Fruit fly (Drosophila melanogaster): ENCODE data around the gene Atg13.

The Atg13 gene

DNA sequence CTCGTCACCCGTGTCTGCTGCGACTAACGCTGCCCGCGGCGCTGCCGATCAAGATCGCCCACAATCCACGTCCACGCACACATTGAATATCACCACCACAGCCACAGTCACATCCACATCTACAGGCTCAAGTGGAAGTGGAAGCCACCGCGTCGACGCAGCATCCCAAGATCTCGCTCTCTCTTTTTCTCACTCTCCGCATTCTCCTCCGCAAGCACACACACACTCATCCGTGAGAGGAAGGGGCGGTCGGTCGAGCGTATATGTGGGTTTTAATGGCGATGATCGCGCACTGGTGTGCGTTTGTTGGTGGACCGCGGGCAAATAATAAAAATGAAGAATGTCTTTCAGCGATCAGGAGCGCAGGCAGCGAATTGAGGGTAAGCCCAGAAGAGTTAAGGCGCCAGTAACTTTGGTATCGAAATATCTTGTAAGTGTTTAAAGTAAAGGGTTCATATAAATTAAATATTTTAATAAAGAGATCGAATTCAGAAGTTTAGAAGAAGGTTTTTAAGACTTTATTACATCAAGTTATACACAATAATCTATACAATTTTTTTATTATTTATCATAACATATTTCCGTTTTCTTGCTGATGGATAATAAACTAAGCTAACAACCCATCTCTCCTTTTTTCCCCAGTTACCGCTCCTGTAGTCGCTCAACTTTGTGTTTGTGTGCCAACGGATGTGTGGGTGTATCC is 15.7 kb upstream of the Atg13 start, which contains the start of gene Poxm:
TSS of gene Poxm (minus strand) at position 25 of the 703 bp plus-strand sequence.
- TF ChIP-seq CG34367 (tag; optimal IDR thresholded peaks at IDR 0.05) (peak; percentile 90), CG12605 (GFP tag; IDR thresholded peaks at IDR 0.05) (peak; percentile 74), CG8301 (tag; optimal IDR thresholded peaks at IDR 0.05) (peak; percentile 96), EcR (GFP tag; optimal IDR thresholded peaks at IDR 0.05) (no peak), CG32121 (GFP tag; IDR thresholded peaks at IDR 0.05) (peak; percentile 93), CG10348 (GFP tag; IDR thresholded peaks at IDR 0.05) (peak; percentile 90), fd96Ca (GFP tag; IDR thresholded peaks at IDR 0.05) (peak; percentile 91), Pif1A (GFP tag; optimal IDR thresholded peaks at IDR 0.05) (peak; percentile 89), CG13204 (GFP tag; optimal IDR thresholded peaks at IDR 0.05) (peak; percentile 74), Snoo (tag; optimal IDR thresholded peaks at IDR 0.05) (peak; percentile 95), CG17806 (tag; optimal IDR thresholded peaks at IDR 0.05) (peak; percentile 94), CG14655 (GFP tag; optimal IDR thresholded peaks at IDR 0.05) (peak; percentile 99), CG8159 (tag; optimal IDR thresholded peaks at IDR 0.05) (peak; percentile 98), D1 (tag; optimal IDR thresholded peaks at IDR 0.05) (peak; percentile 93), Ets98B (GFP tag; IDR thresholded peaks at IDR 0.05) (peak; percentile 86), rn (GFP tag; IDR thresholded peaks at IDR 0.05) (peak; percentile 87), CG9948 (tag; optimal IDR thresholded peaks at IDR 0.05) (peak; percentile 95), CG15710 (tag; optimal IDR thresholded peaks at IDR 0.05) (peak; percentile 97), Pif1B (GFP tag; optimal IDR thresholded peaks at IDR 0.05) (peak; percentile 91), gl (tag; optimal IDR thresholded peaks at IDR 0.05) (peak; percentile 76), CG4496 (GFP tag; IDR thresholded peaks at IDR 0.05) (peak; percentile 90)

DNA sequence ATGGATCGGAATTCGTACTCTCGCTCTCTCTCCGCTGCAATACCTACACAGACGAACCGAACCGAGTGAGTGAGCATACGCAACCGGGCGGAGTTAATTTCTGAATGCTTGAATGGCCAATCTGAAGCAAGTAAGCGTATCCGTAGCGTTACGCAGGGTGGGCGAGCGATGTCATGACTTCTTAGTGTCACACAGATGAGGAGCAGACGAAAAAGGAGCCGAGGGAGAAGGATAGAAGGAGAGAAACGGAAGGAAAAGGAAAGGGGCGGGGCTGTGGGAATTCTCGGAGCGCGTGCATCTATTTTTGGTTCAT is 15.2 kb upstream of the Atg13 start:
- TF ChIP-seq CG10348 (GFP tag; IDR thresholded peaks at IDR 0.05) = no peak
- TF ChIP-seq CG17806 (tag; optimal IDR thresholded peaks at IDR 0.05) = no peak
- TF ChIP-seq CG4496 (GFP tag; IDR thresholded peaks at IDR 0.05) = no peak
- TF ChIP-seq Snoo (tag; optimal IDR thresholded peaks at IDR 0.05) = no peak
- no peak for TF ChIP-seq CG14655 (GFP tag; optimal IDR thresholded peaks at IDR 0.05)
- TF ChIP-seq Pif1B (GFP tag; optimal IDR thresholded peaks at IDR 0.05) = no peak
- TF ChIP-seq gl (tag; optimal IDR thresholded peaks at IDR 0.05) = no peak
- no peak for TF ChIP-seq rn (GFP tag; IDR thresholded peaks at IDR 0.05)
- TF ChIP-seq CG8301 (tag; optimal IDR thresholded peaks at IDR 0.05) = no peak
- TF ChIP-seq CG12605 (GFP tag; IDR thresholded peaks at IDR 0.05) = no peak
- no peak for TF ChIP-seq CG9948 (tag; optimal IDR thresholded peaks at IDR 0.05)
- TF ChIP-seq CG32121 (GFP tag; IDR thresholded peaks at IDR 0.05) = no peak
- no peak for TF ChIP-seq CG8159 (tag; optimal IDR thresholded peaks at IDR 0.05)

DNA sequence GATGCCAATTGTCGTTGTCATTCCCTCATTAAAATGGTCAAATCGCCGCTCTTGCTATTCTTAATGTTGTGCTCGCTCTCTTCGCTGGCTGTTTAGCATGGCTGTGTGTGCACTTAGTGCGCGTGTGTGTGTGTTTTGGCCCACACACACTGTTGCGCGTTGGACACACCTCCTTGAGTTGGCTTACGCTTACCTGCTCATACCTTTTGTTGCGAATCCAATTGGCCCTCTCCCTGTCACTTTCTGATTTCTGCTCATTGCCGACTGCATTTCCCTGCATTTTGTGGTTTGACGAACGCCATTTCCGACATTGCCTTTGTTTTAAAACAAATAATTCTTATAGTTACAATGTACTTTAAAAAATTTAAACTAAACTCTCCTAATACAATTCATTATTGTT is 14.6 kb upstream of the Atg13 start:
- TF ChIP-seq CG12605 (GFP tag; IDR thresholded peaks at IDR 0.05) (no peak), CG9948 (tag; optimal IDR thresholded peaks at IDR 0.05) (no peak), rn (GFP tag; IDR thresholded peaks at IDR 0.05) (no peak), D1 (tag; optimal IDR thresholded peaks at IDR 0.05) (no peak), fd96Ca (GFP tag; IDR thresholded peaks at IDR 0.05) (0 out of 3 replicates have a peak, but pooled peaks have one; percentile 28)

DNA sequence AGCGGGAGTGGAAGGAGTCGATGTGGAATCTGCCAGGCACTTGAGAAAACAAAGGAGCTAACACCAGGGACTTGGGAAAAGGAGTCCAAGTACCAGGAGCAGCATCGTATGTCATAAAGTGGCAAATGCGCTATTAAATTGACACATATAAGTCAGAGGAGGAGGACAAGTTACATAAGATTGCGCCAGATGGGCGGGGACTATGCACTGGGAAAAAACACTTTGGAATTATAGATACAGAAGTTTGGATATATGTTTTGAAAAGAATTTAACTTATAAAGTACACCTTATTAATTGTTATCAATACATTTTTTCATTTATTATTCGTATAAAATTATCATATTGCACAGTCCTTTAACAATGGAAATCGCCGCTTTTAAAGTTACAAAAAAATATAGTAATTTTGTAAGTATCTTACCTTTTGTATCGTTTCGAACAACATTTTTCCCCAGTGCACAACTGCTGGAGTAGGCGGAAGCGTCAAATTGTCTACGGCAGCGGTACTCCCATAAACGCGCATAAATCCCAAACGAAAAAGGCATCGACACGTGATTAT is 13.5 kb upstream of the Atg13 start:
- TF ChIP-seq EcR (GFP tag; optimal IDR thresholded peaks at IDR 0.05) (no peak), Pif1A (GFP tag; optimal IDR thresholded peaks at IDR 0.05) (no peak), CG34367 (tag; optimal IDR thresholded peaks at IDR 0.05) (no peak), CG13204 (GFP tag; optimal IDR thresholded peaks at IDR 0.05) (no peak), CG8301 (tag; optimal IDR thresholded peaks at IDR 0.05) (no peak), CG15710 (tag; optimal IDR thresholded peaks at IDR 0.05) (no peak), CG9948 (tag; optimal IDR thresholded peaks at IDR 0.05) (no peak), rn (GFP tag; IDR thresholded peaks at IDR 0.05) (no peak), CG32121 (GFP tag; IDR thresholded peaks at IDR 0.05) (no peak), CG14655 (GFP tag; optimal IDR thresholded peaks at IDR 0.05) (no peak), fd96Ca (GFP tag; IDR thresholded peaks at IDR 0.05) (no peak), CG4496 (GFP tag; IDR thresholded peaks at IDR 0.05) (no peak), D1 (tag; optimal IDR thresholded peaks at IDR 0.05) (no peak), Ets98B (GFP tag; IDR thresholded peaks at IDR 0.05) (no peak), CG17806 (tag; optimal IDR thresholded peaks at IDR 0.05) (no peak), CG10348 (GFP tag; IDR thresholded peaks at IDR 0.05) (no peak)

DNA sequence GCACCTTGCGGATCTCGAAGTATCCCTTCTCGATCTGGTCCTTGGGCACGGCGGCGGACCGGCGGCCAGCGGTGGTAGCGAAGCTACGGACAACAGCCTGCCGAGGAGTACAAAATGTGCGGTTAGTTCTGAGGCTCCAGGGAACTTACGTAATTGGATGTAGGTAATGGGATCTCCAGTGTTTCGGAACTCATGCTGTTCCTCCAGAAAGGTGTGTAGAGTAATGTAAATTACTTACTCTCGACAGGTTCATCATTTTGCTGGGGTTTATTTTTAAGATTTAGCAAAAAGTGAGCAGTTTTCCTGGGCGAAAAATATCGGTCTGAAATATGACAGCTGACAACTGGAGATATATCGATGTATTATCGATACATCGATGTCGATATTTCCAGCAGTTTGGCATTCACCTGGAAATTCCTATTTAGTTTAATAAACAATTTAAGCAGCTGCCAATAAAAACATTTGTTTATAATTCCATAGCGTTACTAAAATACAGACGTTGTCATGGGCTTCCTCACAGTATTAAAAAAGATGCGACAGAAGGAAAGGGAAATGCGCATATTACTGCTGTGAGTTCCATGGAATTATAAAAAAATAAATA is 8.8 kb upstream of the Atg13 start, which contains the start of the genes COX7A and Arl2:
TSS of gene COX7A (minus strand) at position 369 of the 601 bp plus-strand sequence.
TSS of gene Arl2 (plus strand) at position 426 of the 601 bp plus-strand sequence.
- TF ChIP-seq D1 (tag; optimal IDR thresholded peaks at IDR 0.05) (no peak), CG32121 (GFP tag; IDR thresholded peaks at IDR 0.05) (no peak; the same call in 1 of the 2 replicates), rn (GFP tag; IDR thresholded peaks at IDR 0.05) (no peak), Pif1B (GFP tag; optimal IDR thresholded peaks at IDR 0.05) (no peak), Pif1A (GFP tag; optimal IDR thresholded peaks at IDR 0.05) (no peak), CG34367 (tag; optimal IDR thresholded peaks at IDR 0.05) (no peak), fd96Ca (GFP tag; IDR thresholded peaks at IDR 0.05) (no peak), CG12605 (GFP tag; IDR thresholded peaks at IDR 0.05) (no peak), gl (tag; optimal IDR thresholded peaks at IDR 0.05) (no peak), CG8159 (tag; optimal IDR thresholded peaks at IDR 0.05) (no peak)

All from whole organism, pupa.